Worm (Caenorhabditis elegans): ENCODE results near the gene rps-11.

DNA sequence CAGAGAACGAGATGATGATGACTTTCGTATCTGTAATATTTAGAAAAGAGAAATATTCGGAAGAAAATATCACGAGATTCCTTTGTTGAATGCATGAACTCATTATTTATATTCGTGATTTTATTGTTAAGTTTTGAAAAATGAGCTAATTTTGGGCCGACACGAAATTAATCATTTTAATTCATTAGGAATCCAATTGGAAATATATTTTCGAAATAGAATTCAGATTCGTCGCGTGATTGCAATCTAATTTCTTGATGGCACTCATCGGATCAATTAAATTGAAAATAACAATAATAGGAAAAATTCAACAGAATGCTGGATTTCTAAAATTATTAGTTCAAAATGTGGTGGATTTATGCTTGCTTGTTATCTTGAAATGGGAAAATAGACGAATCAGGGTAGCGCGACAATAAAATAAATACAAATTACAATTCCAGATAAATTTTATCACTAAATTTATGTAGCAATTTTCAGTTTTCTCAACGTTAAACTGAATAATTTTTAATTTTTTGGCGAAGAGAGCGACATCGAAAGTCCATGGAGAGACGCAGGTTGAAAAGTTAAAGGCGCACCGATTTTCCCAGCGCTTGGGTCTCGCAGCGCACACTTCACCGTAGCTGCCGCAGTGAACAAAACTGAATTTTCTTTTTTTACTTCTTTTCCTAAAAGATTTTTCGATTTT lies 578 bp upstream of the rps-11 start:
- no peak for TF ChIP-seq cog-1 (tag; optimal IDR thresholded peaks at IDR 0.05)
- TF ChIP-seq tab-1 (GFP tag; IDR thresholded peaks at IDR 0.05), result no peak; the same call in 1 of the 2 replicates
- TF ChIP-seq ref-1 (GFP tag; conservative IDR thresholded peaks at IDR 0.05), result no peak
- 0 out of 2 replicates have a peak, but pooled peaks have one; percentile 51 for TF ChIP-seq flt-1 (GFP tag; IDR thresholded peaks at IDR 0.05)
- no peak for TF ChIP-seq med-1 (GFP tag; optimal IDR thresholded peaks at IDR 0.05; ENCODE audit: insufficient read depth)
- TF ChIP-seq ztf-29 (GFP tag; IDR thresholded peaks at IDR 0.05), result no peak
- TF ChIP-seq klf-2 (GFP tag; conservative IDR thresholded peaks at IDR 0.05), result no peak

Measured in whole organism, midembryonic.